Fruit fly (Drosophila melanogaster): Measurements from ENCODE around the gene CG32712.

Gene CG32712

DNA sequence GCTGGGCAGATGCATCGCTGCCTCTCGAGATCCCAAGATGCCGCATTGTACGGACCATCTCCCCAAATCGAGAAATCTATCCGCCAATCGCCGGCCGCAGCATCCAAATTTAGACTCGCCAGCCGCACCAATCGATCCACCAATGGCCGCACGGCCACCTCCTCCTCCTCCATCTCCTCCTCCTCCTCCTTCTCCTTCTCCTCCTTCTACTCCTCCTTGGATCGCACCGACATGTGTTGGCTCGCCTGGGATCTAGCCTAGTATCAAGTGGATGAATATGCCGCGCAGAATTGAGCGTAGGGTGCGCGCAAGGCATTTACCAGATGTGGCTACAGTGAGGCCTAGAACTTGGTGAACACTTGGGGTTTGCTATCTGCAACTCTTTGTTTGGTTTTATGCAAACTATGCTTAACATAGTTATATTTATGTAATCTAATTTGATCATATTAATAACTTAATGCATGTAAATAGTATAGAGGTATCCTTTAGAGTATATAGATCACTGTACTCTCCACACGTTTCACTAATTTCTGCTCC lies 21.5 kb upstream of the CG32712 start, which contains the start of gene org-1:
Gene org-1, minus strand, starts transcription at position 51 of the 537 bp plus-strand sequence.
- TF ChIP-seq Hr83 (GFP tag; optimal IDR thresholded peaks at IDR 0.05; ENCODE audit: poor library complexity, severe bottlenecking) (no peak), Sp1 (GFP tag; optimal IDR thresholded peaks at IDR 0.05) (peak; percentile 66), Hr78 (GFP tag; optimal IDR thresholded peaks at IDR 0.05) (no peak), Rel (GFP tag; optimal IDR thresholded peaks at IDR 0.05) (no peak), Rel (tag; optimal IDR thresholded peaks at IDR 0.05) (peak; percentile 19), dmrt93B (GFP tag; optimal IDR thresholded peaks at IDR 0.05) (peak; percentile 56), CG32264 (GFP tag; optimal IDR thresholded peaks at IDR 0.05) (no peak), HLH106 (tag; optimal IDR thresholded peaks at IDR 0.05) (peak; percentile 77), pan (optimal IDR thresholded peaks at IDR 0.05) (no peak), ey (GFP tag; optimal IDR thresholded peaks at IDR 0.05) (peak; percentile 74), woc (GFP tag; optimal IDR thresholded peaks at IDR 0.05) (peak; percentile 26), CrebA (GFP tag; optimal IDR thresholded peaks at IDR 0.05; ENCODE audit: borderline replicate concordance) (no peak), Mio (GFP tag; optimal IDR thresholded peaks at IDR 0.05) (no peak), psq (GFP tag; optimal IDR thresholded peaks at IDR 0.05) (peak; percentile 61), br (GFP tag; optimal IDR thresholded peaks at IDR 0.05) (peak; percentile 60), Dfd (GFP tag; optimal IDR thresholded peaks at IDR 0.05) (no peak), rgr (GFP tag; optimal IDR thresholded peaks at IDR 0.05) (peak; percentile 76), N (GFP tag; optimal IDR thresholded peaks at IDR 0.05) (no peak), Hnf4 (GFP tag; optimal IDR thresholded peaks at IDR 0.05) (peak; percentile 71), GATAd (GFP tag; optimal IDR thresholded peaks at IDR 0.05) (no peak), foxo (GFP tag; optimal IDR thresholded peaks at IDR 0.05) (peak in 1 of 2 experiments; percentile 81), Myc (optimal IDR thresholded peaks at IDR 0.05) (no peak), usp (GFP tag; optimal IDR thresholded peaks at IDR 0.05) (no peak), dl (GFP tag; optimal IDR thresholded peaks at IDR 0.05; ENCODE audit: insufficient read depth in 1 of 2, partially characterized antibody in 2 of 2) (no peak), fru (GFP tag; optimal IDR thresholded peaks at IDR 0.05) (peak; percentile 67), lola (GFP tag; optimal IDR thresholded peaks at IDR 0.05) (no peak), sv (GFP tag; optimal IDR thresholded peaks at IDR 0.05) (peak; percentile 79), OdsH (GFP tag; optimal IDR thresholded peaks at IDR 0.05) (peak; percentile 69), brk (GFP tag; optimal IDR thresholded peaks at IDR 0.05) (peak; percentile 4), Vsx2 (GFP tag; optimal IDR thresholded peaks at IDR 0.05; ENCODE audit: partially characterized antibody) (no peak), sage (GFP tag; optimal IDR thresholded peaks at IDR 0.05) (peak; percentile 43), Jra (GFP tag; optimal IDR thresholded peaks at IDR 0.05) (no peak), dsf (GFP tag; optimal IDR thresholded peaks at IDR 0.05; ENCODE audit: borderline replicate concordance) (no peak), Dif (GFP tag; optimal IDR thresholded peaks at IDR 0.05; ENCODE audit: partially characterized antibody) (no peak), CG9705 (GFP tag; optimal IDR thresholded peaks at IDR 0.05) (peak; percentile 62), h (GFP tag; optimal IDR thresholded peaks at IDR 0.05) (peak; percentile 77), jim (GFP tag; optimal IDR thresholded peaks at IDR 0.05) (no peak), Abd-B (GFP tag; optimal IDR thresholded peaks at IDR 0.05) (no peak), tai (GFP tag; optimal IDR thresholded peaks at IDR 0.05) (peak; percentile 16)

DNA sequence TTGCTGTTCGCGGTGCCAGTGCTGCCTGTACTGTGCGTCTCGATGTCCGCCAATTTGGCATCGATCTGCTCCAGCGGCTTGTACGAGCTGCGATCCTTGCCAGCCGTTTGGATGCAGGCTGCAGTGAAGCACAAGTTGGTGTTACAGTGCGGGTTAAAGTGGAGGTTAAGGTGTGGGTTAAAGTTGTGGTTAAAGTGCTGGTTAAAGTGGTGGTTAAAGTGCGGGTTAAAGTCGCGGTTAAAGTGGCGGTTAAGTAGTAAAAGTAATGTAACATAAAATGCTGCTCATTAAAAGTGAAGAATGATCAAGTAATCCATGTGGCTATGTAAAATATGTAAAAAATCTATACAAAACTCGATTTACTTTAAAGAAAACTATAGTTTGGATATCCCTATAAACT lies 18.6 kb upstream of the CG32712 start:
- no peak for TF ChIP-seq fru (GFP tag; optimal IDR thresholded peaks at IDR 0.05)
- no peak for TF ChIP-seq Hr78 (GFP tag; optimal IDR thresholded peaks at IDR 0.05)
- TF ChIP-seq N (GFP tag; optimal IDR thresholded peaks at IDR 0.05): no peak

Data from whole organism, wandering third instar larva.